Worm (Caenorhabditis elegans): Measurements from ENCODE around the gene F37A4.5.

ce11 chrIII:6718270-6718669 lies 6.6 kb downstream of the F37A4.5 start, which contains the start of gene F37A4.3:
- TF ChIP-seq ztf-11 (tag; optimal IDR thresholded peaks at IDR 0.05) (no peak), nhr-2 (tag; optimal IDR thresholded peaks at IDR 0.05) (no peak), ces-1 (GFP tag; optimal IDR thresholded peaks at IDR 0.05) (no peak)
